Fruit fly (Drosophila melanogaster): ENCODE results near the gene CG34277.

CG34277 gene

DNA sequence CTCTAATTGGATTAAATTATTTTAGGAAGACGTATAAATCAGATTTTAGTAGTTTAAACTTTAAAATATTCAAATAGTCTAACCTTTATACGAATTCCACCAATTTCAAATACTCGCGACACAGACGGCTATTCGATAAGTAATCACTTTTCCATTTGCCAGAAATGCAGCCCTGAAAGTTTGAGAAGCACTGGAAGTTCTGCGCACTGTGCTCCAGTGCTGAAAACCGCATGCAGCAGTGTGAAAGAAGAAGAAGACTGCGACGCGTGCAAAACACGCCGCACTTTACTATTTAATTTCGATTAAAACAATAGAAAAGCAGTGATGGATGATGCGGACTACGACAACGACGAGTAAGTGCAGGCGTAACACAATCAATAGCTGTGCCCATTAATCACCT, 2.2 kb downstream of the CG34277 start, which contains the start of gene Polr2F (continued):
- no peak for TF ChIP-seq Dfd (GFP tag; optimal IDR thresholded peaks at IDR 0.05)
- no peak for TF ChIP-seq CG7745 (tag; optimal IDR thresholded peaks at IDR 0.05)
- TF ChIP-seq Hand (GFP tag; optimal IDR thresholded peaks at IDR 0.05) = peak; percentile 28
- peak; percentile 68 for TF ChIP-seq CG4820 (GFP tag; optimal IDR thresholded peaks at IDR 0.05)
- peak; percentile 61 for TF ChIP-seq Aef1 (GFP tag; IDR thresholded peaks at IDR 0.05)
- peak; percentile 77 for TF ChIP-seq aop (GFP tag; IDR thresholded peaks at IDR 0.05)
- TF ChIP-seq sc (optimal IDR thresholded peaks at IDR 0.05) = no peak
- TF ChIP-seq sc (GFP tag; optimal IDR thresholded peaks at IDR 0.05) = no peak
- TF ChIP-seq CG9876 (GFP tag; optimal IDR thresholded peaks at IDR 0.05) = peak; percentile 93
- TF ChIP-seq CG4404 (GFP tag; IDR thresholded peaks at IDR 0.05) = peak; percentile 51
- peak; percentile 73 for TF ChIP-seq CG2712 (tag; optimal IDR thresholded peaks at IDR 0.05)
- TF ChIP-seq br (optimal IDR thresholded peaks at IDR 0.05) = no peak
- TF ChIP-seq CG16863 (GFP tag; optimal IDR thresholded peaks at IDR 0.05) = peak; percentile 76
- TF ChIP-seq E2f1 (GFP tag; IDR thresholded peaks at IDR 0.05) = peak; percentile 60
- TF ChIP-seq CG17568 (GFP tag; optimal IDR thresholded peaks at IDR 0.05) = no peak
- peak; percentile 89 for TF ChIP-seq chinmo (GFP tag; IDR thresholded peaks at IDR 0.05; ENCODE audit: partially characterized antibody)
- peak; percentile 45; the same call in 1 of the 2 replicates for TF ChIP-seq Rx (GFP tag; IDR thresholded peaks at IDR 0.05)
- TF ChIP-seq crc (GFP tag; optimal IDR thresholded peaks at IDR 0.05) = peak; percentile 78
- peak; percentile 42 for TF ChIP-seq CG12236 (GFP tag; optimal IDR thresholded peaks at IDR 0.05)
- peak; percentile 8 for TF ChIP-seq HLHmδ (GFP tag; optimal IDR thresholded peaks at IDR 0.05)
- TF ChIP-seq CG4424 (GFP tag; optimal IDR thresholded peaks at IDR 0.05) = peak; percentile 82
- peak; percentile 13 for TF ChIP-seq CG2202 (tag; optimal IDR thresholded peaks at IDR 0.05)
- TF ChIP-seq CG6791 (GFP tag; IDR thresholded peaks at IDR 0.05; ENCODE audit: partially characterized antibody) = peak; percentile 57; the same call in 1 of the 3 replicates
- peak; percentile 83 for TF ChIP-seq CG14014 (GFP tag; IDR thresholded peaks at IDR 0.05)
- peak; percentile 78 for TF ChIP-seq CG13123 (GFP tag; optimal IDR thresholded peaks at IDR 0.05)
- 0 out of 2 replicates have a peak, but pooled peaks have one; percentile 42 for TF ChIP-seq esg (GFP tag; conservative IDR thresholded peaks at IDR 0.05)
- peak; percentile 89 for TF ChIP-seq Side (GFP tag; optimal IDR thresholded peaks at IDR 0.05)
- peak; percentile 55 for TF ChIP-seq nerfin-1 (tag; optimal IDR thresholded peaks at IDR 0.05)
- no peak for TF ChIP-seq Nf-YB (GFP tag; optimal IDR thresholded peaks at IDR 0.05)
- no peak for TF ChIP-seq eve (GFP tag; optimal IDR thresholded peaks at IDR 0.05)
- TF ChIP-seq tup (GFP tag; optimal IDR thresholded peaks at IDR 0.05) = peak; percentile 81
- peak; percentile 92 for TF ChIP-seq tin (GFP tag; optimal IDR thresholded peaks at IDR 0.05)
- peak; percentile 70 for TF ChIP-seq Usf (GFP tag; optimal IDR thresholded peaks at IDR 0.05)
- TF ChIP-seq CG3163 (GFP tag; optimal IDR thresholded peaks at IDR 0.05) = peak; percentile 81
- TF ChIP-seq CG14965 (GFP tag; optimal IDR thresholded peaks at IDR 0.05; ENCODE audit: borderline replicate concordance) = no peak
- TF ChIP-seq fd96Cb (tag; optimal IDR thresholded peaks at IDR 0.05) = peak; percentile 44
- TF ChIP-seq CG1647 (GFP tag; optimal IDR thresholded peaks at IDR 0.05) = peak; percentile 94
- 0 out of 2 replicates have a peak, but pooled peaks have one; percentile 38 for TF ChIP-seq CG6689 (GFP tag; IDR thresholded peaks at IDR 0.05)
- TF ChIP-seq crp (GFP tag; optimal IDR thresholded peaks at IDR 0.05) = peak in 1 of 2 experiments; percentile 41
- TF ChIP-seq CG9215 (GFP tag; IDR thresholded peaks at IDR 0.05) = peak; percentile 75
- TF ChIP-seq Dbx (GFP tag; IDR thresholded peaks at IDR 0.05) = peak; percentile 94
- TF ChIP-seq pzg (GFP tag; optimal IDR thresholded peaks at IDR 0.05) = peak; percentile 98
- peak; percentile 71 for TF ChIP-seq klu (GFP tag; IDR thresholded peaks at IDR 0.05)
- TF ChIP-seq CG3726 (GFP tag; IDR thresholded peaks at IDR 0.05) = peak; percentile 17; the same call in 1 of the 3 replicates
- peak; percentile 73 for TF ChIP-seq CG16815 (GFP tag; optimal IDR thresholded peaks at IDR 0.05)
- TF ChIP-seq H2.0 (GFP tag; IDR thresholded peaks at IDR 0.05) = peak; percentile 80
- peak; percentile 59 for TF ChIP-seq CG17802 (tag; optimal IDR thresholded peaks at IDR 0.05)
- TF ChIP-seq Ets97D (GFP tag; optimal IDR thresholded peaks at IDR 0.05) = peak; percentile 96
- TF ChIP-seq Gug (GFP tag; IDR thresholded peaks at IDR 0.05) = peak; percentile 78; the same call in 3 of the 4 replicates
- peak; percentile 63 for TF ChIP-seq Bgb (GFP tag; IDR thresholded peaks at IDR 0.05; ENCODE audit: partially characterized antibody)
- TF ChIP-seq slou (GFP tag; optimal IDR thresholded peaks at IDR 0.05) = peak; percentile 63
